Worm (Caenorhabditis elegans) whole organism, L1 larva: ENCODE data around the gene irld-64.

ENCODE experiments used
- C04F5.9 ChIP-seq: sonication (generic microtip); optimal IDR thresholded peaks from 2 replicates; lab custom pipeline; 2016; ENCODE audit warnings: missing genetic modification characterization, missing compliant biosample characterization
- C34B4.2 ChIP-seq: sonication (generic microtip); optimal IDR thresholded peaks from 2 replicates; lab custom pipeline; 2017; ENCODE audit warnings: mild to moderate bottlenecking, missing genetic modification characterization, missing compliant biosample characterization
- blmp-1 ChIP-seq: fragments of 150-350 bp; optimal IDR thresholded peaks from 2 replicates; lab custom pipeline; 2014; ENCODE audit warnings: missing biosample characterization, missing genetic modification characterization
- ceh-63 ChIP-seq: fragments of 200-800 bp; sonication (Bioruptor generic); optimal IDR thresholded peaks from 2 replicates; lab custom pipeline; 2018; ENCODE audit warnings: mild to moderate bottlenecking, missing genetic modification characterization, missing compliant biosample characterization
- ceh-8 ChIP-seq: fragments of 200-800 bp; sonication (Bioruptor generic); optimal IDR thresholded peaks from 2 replicates; lab custom pipeline; 2018; ENCODE audit warnings: mild to moderate bottlenecking, missing genetic modification characterization, moderate library complexity, missing compliant biosample characterization
- ceh-88 ChIP-seq: fragments of 200-800 bp; sonication (Bioruptor generic); IDR thresholded peaks from 2 replicates; pipeline ENCODE4 v1.3.6; 2022; ENCODE audit warnings: missing genetic modification characterization, missing compliant biosample characterization
- ceh-90 ChIP-seq: sonication (generic microtip); optimal IDR thresholded peaks from 2 replicates; lab custom pipeline; 2016; ENCODE audit warnings: missing genetic modification characterization, missing compliant biosample characterization
- dpl-1 ChIP-seq, 3 experiments: fragments of 150-350 bp in 2 of 3; sonication (generic microtip) in 1 of 3; optimal IDR thresholded peaks; 2 replicates each; lab custom pipeline; 2014 to 2017; ENCODE audit warnings: missing biosample characterization in 3 of 3, missing genetic modification characterization in 3 of 3, missing genetic modification reagents in 3 of 3
- dsc-1 ChIP-seq: sonication (generic microtip); optimal IDR thresholded peaks from 2 replicates; lab custom pipeline; 2016; ENCODE audit warnings: mild to moderate bottlenecking, missing genetic modification characterization, missing compliant biosample characterization
- efl-1 ChIP-seq, 4 experiments: fragments of 150-350 bp; optimal IDR thresholded peaks in 3 of 4; peaks in 1 of 4; 1 replicate in 1 of 4; 2 replicates in 3 of 4; lab custom pipeline; 2014; ENCODE audit warnings: missing biosample characterization in 2 of 4, missing genetic modification characterization in 2 of 4, missing genetic modification reagents in 2 of 4
- egl-27 ChIP-seq, 2 experiments: fragments of 150-350 bp in 1 of 2; sonication (generic microtip); optimal IDR thresholded peaks; 3 replicates each; lab custom pipeline; 2017 to 2018; ENCODE audit warnings: missing biosample characterization in 2 of 2, missing genetic modification characterization in 2 of 2, missing genetic modification reagents in 2 of 2
- elt-3 ChIP-seq, 6 experiments: fragments of 150-350 bp in 1 of 6; sonication (generic microtip); optimal IDR thresholded peaks; 2 replicates each; lab custom pipeline; 2017 to 2018; ENCODE audit warnings: missing biosample characterization in 6 of 6, missing genetic modification characterization in 6 of 6, inconsistent platforms in 1 of 6
- ets-5 ChIP-seq: fragments of 200-800 bp; sonication (Bioruptor generic); IDR thresholded peaks from 2 replicates; pipeline ENCODE4 v1.3.6; 2022; ENCODE audit warnings: missing genetic modification characterization, missing compliant biosample characterization
- fkh-4 ChIP-seq: sonication (generic microtip); optimal IDR thresholded peaks from 2 replicates; lab custom pipeline; 2016; ENCODE audit warnings: missing compliant biosample characterization, missing genetic modification characterization, borderline replicate concordance
- fos-1 ChIP-seq: fragments of 150-350 bp; optimal IDR thresholded peaks from 2 replicates; lab custom pipeline; 2014; ENCODE audit warnings: missing biosample characterization, missing genetic modification characterization
- hlh-17 ChIP-seq: fragments of 200-800 bp; sonication (Bioruptor generic); optimal IDR thresholded peaks from 2 replicates; lab custom pipeline; 2018; ENCODE audit warnings: missing genetic modification characterization, mild to moderate bottlenecking, missing compliant biosample characterization, moderate library complexity, borderline replicate concordance
- hlh-4 ChIP-seq: sonication (generic microtip); optimal IDR thresholded peaks from 2 replicates; lab custom pipeline; 2016; ENCODE audit warnings: mild to moderate bottlenecking, missing genetic modification characterization, missing compliant biosample characterization
- hpl-2 ChIP-seq: fragments of 150-350 bp; optimal IDR thresholded peaks from 2 replicates; lab custom pipeline; 2014; ENCODE audit warnings: missing biosample characterization, missing genetic modification reagents, missing genetic modification characterization
- irx-1 ChIP-seq: sonication (generic microtip); optimal IDR thresholded peaks from 2 replicates; lab custom pipeline; 2016; ENCODE audit warnings: missing genetic modification characterization, missing compliant biosample characterization
- jun-1 ChIP-seq: fragments of 150-350 bp; optimal IDR thresholded peaks from 2 replicates; lab custom pipeline; 2014; ENCODE audit warnings: missing biosample characterization, missing genetic modification reagents, missing genetic modification characterization
- lin-13 ChIP-seq: fragments of 150-350 bp; optimal IDR thresholded peaks from 2 replicates; lab custom pipeline; 2014; ENCODE audit warnings: missing biosample characterization, missing genetic modification reagents, missing genetic modification characterization
- lin-15B ChIP-seq: fragments of 150-350 bp; sonication (generic microtip); optimal IDR thresholded peaks from 3 replicates; lab custom pipeline; 2014; ENCODE audit warnings: missing biosample characterization, missing genetic modification characterization
- lin-35 ChIP-seq, 2 experiments: fragments of 150-350 bp; optimal IDR thresholded peaks; 2 replicates each; lab custom pipeline; 2014; ENCODE audit warnings: missing biosample characterization in 2 of 2, missing genetic modification characterization in 2 of 2, missing genetic modification reagents in 2 of 2
- lir-3 ChIP-seq: sonication (generic microtip); optimal IDR thresholded peaks from 2 replicates; lab custom pipeline; 2016; ENCODE audit warnings: mild to moderate bottlenecking, missing genetic modification characterization, moderate library complexity, missing compliant biosample characterization; ENCODE audit not compliant: poor library complexity
- mdl-1 ChIP-seq, 2 experiments: fragments of 150-350 bp; optimal IDR thresholded peaks; 2 replicates each; lab custom pipeline; 2014 to 2017; ENCODE audit warnings: missing biosample characterization in 2 of 2, missing genetic modification characterization in 2 of 2, inconsistent platforms in 1 of 2
- mef-2 ChIP-seq: fragments of 150-350 bp; optimal IDR thresholded peaks from 2 replicates; lab custom pipeline; 2014; ENCODE audit warnings: missing biosample characterization, missing genetic modification characterization
- nhr-12 ChIP-seq: sonication (generic microtip); optimal IDR thresholded peaks from 2 replicates; lab custom pipeline; 2017; ENCODE audit warnings: missing biosample characterization, missing genetic modification characterization
- nhr-20 ChIP-seq: sonication (generic microtip); optimal IDR thresholded peaks from 2 replicates; lab custom pipeline; 2016; ENCODE audit warnings: mild to moderate bottlenecking, missing genetic modification characterization, missing compliant biosample characterization
- nhr-237 ChIP-seq: fragments of 150-350 bp; optimal IDR thresholded peaks from 2 replicates; lab custom pipeline; 2014; ENCODE audit warnings: missing biosample characterization, missing genetic modification characterization
- nhr-28 ChIP-seq: fragments of 150-350 bp; optimal IDR thresholded peaks from 2 replicates; lab custom pipeline; 2014; ENCODE audit warnings: missing biosample characterization, missing genetic modification characterization
- nhr-77 ChIP-seq: fragments of 150-350 bp; optimal IDR thresholded peaks from 2 replicates; lab custom pipeline; 2014; ENCODE audit warnings: missing biosample characterization, missing genetic modification characterization
- nhr-85 ChIP-seq: sonication (generic microtip); peaks from one replicate; lab custom pipeline; 2016; ENCODE audit warnings: missing genetic modification characterization, inconsistent platforms, missing compliant biosample characterization
- pag-3 ChIP-seq: sonication (generic microtip); optimal IDR thresholded peaks from 2 replicates; lab custom pipeline; 2017; ENCODE audit warnings: missing genetic modification characterization, mild to moderate bottlenecking, missing compliant biosample characterization, antibody characterized with exemption, borderline replicate concordance; ENCODE audit not compliant: insufficient read depth
- snpc-4 ChIP-seq: fragments of 150-350 bp; optimal IDR thresholded peaks from 2 replicates; lab custom pipeline; 2014; ENCODE audit warnings: missing biosample characterization, missing genetic modification characterization
- swsn-7 ChIP-seq: sonication (generic microtip); optimal IDR thresholded peaks from 2 replicates; lab custom pipeline; 2016; ENCODE audit warnings: missing genetic modification characterization, missing compliant biosample characterization
- tbx-2 ChIP-seq: sonication (generic microtip); optimal IDR thresholded peaks from 2 replicates; lab custom pipeline; 2016; ENCODE audit warnings: missing genetic modification characterization, missing compliant biosample characterization
- tlp-1 ChIP-seq: fragments of 150-350 bp; optimal IDR thresholded peaks from 2 replicates; lab custom pipeline; 2014; ENCODE audit warnings: missing biosample characterization, missing genetic modification characterization
- unc-30 ChIP-seq: sonication (generic microtip); optimal IDR thresholded peaks from 2 replicates; lab custom pipeline; 2017; ENCODE audit warnings: missing biosample characterization, missing genetic modification characterization
- unc-86 ChIP-seq: sonication (generic microtip); optimal IDR thresholded peaks from 2 replicates; lab custom pipeline; 2016; ENCODE audit warnings: missing genetic modification characterization, missing compliant biosample characterization
- unc-98 ChIP-seq: fragments of 200-800 bp; sonication (Bioruptor generic); IDR thresholded peaks from 2 replicates; pipeline ENCODE4 v1.3.6; 2022; ENCODE audit warnings: missing genetic modification characterization, missing compliant biosample characterization
- vab-15 ChIP-seq: sonication (generic microtip); optimal IDR thresholded peaks from 2 replicates; lab custom pipeline; 2017; ENCODE audit warnings: missing genotype, mild to moderate bottlenecking, missing genetic modification characterization, missing compliant biosample characterization
- xbp-1 ChIP-seq: sonication (generic microtip); optimal IDR thresholded peaks from 2 replicates; lab custom pipeline; 2016; ENCODE audit warnings: missing genetic modification characterization, missing compliant biosample characterization
- ztf-11 ChIP-seq, 2 experiments: sonication (generic microtip); optimal IDR thresholded peaks; 2 replicates each; lab custom pipeline; 2016 to 2017; ENCODE audit warnings: missing genetic modification characterization in 2 of 2, missing biosample characterization in 1 of 2, missing compliant biosample characterization in 1 of 2

Gene irld-64

ce11 chrII:2901158-2901557 lies 29.2 kb downstream of the irld-64 start (continued):
- TF ChIP-seq lir-3: no peak

ce11 chrII:2900248-2900647 lies 30.2 kb downstream of the irld-64 start, which contains the start of gene ubc-26:
ubc-26 (minus strand) TSS chrII:2900348.
- no peak for TF ChIP-seq nhr-20 (tag; lab: Kevin White, UChicago)
- no peak for TF ChIP-seq lin-13 (GFP tag; lab: Kevin White, UChicago)
- TF ChIP-seq nhr-28 (tag; lab: Kevin White, UChicago): no peak
- TF ChIP-seq tbx-2 (tag; lab: Kevin White, UChicago): no peak
- TF ChIP-seq hlh-4 (tag; lab: Kevin White, UChicago): no peak
- no peak for TF ChIP-seq unc-98
- TF ChIP-seq nhr-237 (tag; lab: Kevin White, UChicago): no peak
- TF ChIP-seq nhr-12 (tag; lab: Kevin White, UChicago): no peak
- TF ChIP-seq lin-15B (tag; lab: Kevin White, UChicago): no peak
- no peak for TF ChIP-seq elt-3 (tag; optimal IDR thresholded peaks at IDR 0.05; lab: Kevin White, UChicago)
- no peak for TF ChIP-seq C34B4.2
- no peak for TF ChIP-seq ets-5
- TF ChIP-seq C04F5.9 (tag; lab: Kevin White, UChicago): no peak
- no peak for TF ChIP-seq dsc-1 (tag; lab: Kevin White, UChicago)
- no peak for TF ChIP-seq blmp-1 (tag; lab: Kevin White, UChicago)

- no peak for TF ChIP-seq efl-1 (optimal IDR thresholded peaks at IDR 0.05; lab: Kevin White, UChicago)
- TF ChIP-seq efl-1 (GFP tag; optimal IDR thresholded peaks at IDR 0.05 in 1 of 2; lab: Kevin White, UChicago): peak in 1 of 2 experiments; percentile 57
- no peak for TF ChIP-seq ceh-8 (GFP tag; lab: Kevin White, UChicago)
- TF ChIP-seq tbx-2 (tag; lab: Kevin White, UChicago): no peak
- TF ChIP-seq lin-35 (GFP tag; optimal IDR thresholded peaks at IDR 0.05; lab: Kevin White, UChicago): no peak
- TF ChIP-seq fos-1: no peak
Measured at ce11 chrII:2894295-2894694, 36.1 kb downstream of the irld-64 start, which contains the start of gene sqv-2. sqv-2 (minus strand) TSS chrII:2894395.

ce11 chrII:2888957-2889630 lies 41.3 kb downstream of the irld-64 start, which contains the start of gene pinn-1:
pinn-1 (minus strand) TSS chrII:2889007.
- peak; percentile 85 to 87 for TF ChIP-seq lin-35 (GFP tag; optimal IDR thresholded peaks at IDR 0.05; lab: Kevin White, UChicago)
- TF ChIP-seq unc-86: peak; percentile 89
- no peak for TF ChIP-seq pag-3 (tag; lab: Kevin White, UChicago)
- peak in 2 of 6 experiments; percentile 74 to 76 for TF ChIP-seq elt-3 (tag; optimal IDR thresholded peaks at IDR 0.05; lab: Kevin White, UChicago)
- TF ChIP-seq nhr-12 (tag; lab: Kevin White, UChicago): no peak
- no peak for TF ChIP-seq nhr-28 (tag; lab: Kevin White, UChicago)
- peak; percentile 79 for TF ChIP-seq ceh-88 (GFP tag; lab: Robert Waterston, UW)
- peak; percentile 85 for TF ChIP-seq ceh-8 (GFP tag; lab: Kevin White, UChicago)
- peak; percentile 95 for TF ChIP-seq tbx-2 (tag; lab: Kevin White, UChicago)
- TF ChIP-seq swsn-7 (tag; lab: Kevin White, UChicago): peak; percentile 93
- TF ChIP-seq irx-1 (tag; lab: Kevin White, UChicago): peak; percentile 98
- peak; percentile 55 for TF ChIP-seq ceh-63 (GFP tag; lab: Kevin White, UChicago)
- TF ChIP-seq unc-30 (tag; lab: Kevin White, UChicago): no peak
- peak; percentile 75 for TF ChIP-seq snpc-4 (tag; lab: Kevin White, UChicago)
- TF ChIP-seq jun-1: peak; percentile 77
- TF ChIP-seq hlh-17 (GFP tag; lab: Kevin White, UChicago): peak; percentile 96
- TF ChIP-seq mdl-1 (tag; optimal IDR thresholded peaks at IDR 0.05; lab: Kevin White, UChicago): peak in 1 of 2 experiments; percentile 79
- peak; percentile 97 for TF ChIP-seq nhr-85
- peak in 1 of 2 experiments; percentile 98 for TF ChIP-seq ztf-11 (tag; optimal IDR thresholded peaks at IDR 0.05; lab: Kevin White, UChicago)
- TF ChIP-seq fos-1: peak; percentile 50
- no peak for TF ChIP-seq egl-27 (tag; optimal IDR thresholded peaks at IDR 0.05; lab: Kevin White, UChicago)
- peak; percentile 67 for TF ChIP-seq nhr-77
- TF ChIP-seq mef-2 (tag; lab: Kevin White, UChicago): peak; percentile 53
- TF ChIP-seq ceh-90 (tag; lab: Kevin White, UChicago): peak; percentile 97
- TF ChIP-seq hpl-2 (GFP tag; lab: Kevin White, UChicago): peak; percentile 56
- peak; percentile 78 to 84 (median 83) for TF ChIP-seq dpl-1 (GFP tag; optimal IDR thresholded peaks at IDR 0.05; lab: Kevin White, UChicago)
- peak; percentile 92 for TF ChIP-seq xbp-1 (tag; lab: Kevin White, UChicago)
- TF ChIP-seq vab-15 (tag; lab: Kevin White, UChicago): peak; percentile 97
- TF ChIP-seq unc-98: peak; percentile 94
- peak; percentile 99 for TF ChIP-seq fkh-4
- TF ChIP-seq lir-3: peak; percentile 97
- no peak for TF ChIP-seq tlp-1
